Worm (Caenorhabditis elegans): Measurements from ENCODE around the gene rom-4.

DNA sequence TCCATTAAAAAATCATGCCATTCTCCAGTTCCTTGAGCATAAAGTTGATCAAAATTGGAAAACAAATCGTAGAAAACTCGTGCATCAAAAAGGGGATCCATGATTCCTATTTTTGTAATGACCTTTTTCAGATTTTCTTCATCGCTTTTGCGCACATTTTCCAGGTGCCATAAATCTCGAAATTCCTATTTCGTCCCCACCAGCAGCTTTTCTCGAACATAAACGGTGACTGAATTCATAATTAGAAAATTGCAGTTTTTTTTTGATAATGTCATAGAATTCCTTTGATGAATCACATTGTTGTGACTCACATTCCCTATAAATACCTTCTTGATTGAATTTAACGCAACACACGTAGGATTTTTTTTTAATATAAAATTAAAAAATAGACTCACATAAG is 34.9 kb downstream of the rom-4 start, which contains the start of gene nhr-229:
- no peak for TF ChIP-seq nhr-237 (tag; optimal IDR thresholded peaks at IDR 0.05)
- no peak for TF ChIP-seq unc-39 (tag; optimal IDR thresholded peaks at IDR 0.05)
- no peak for TF ChIP-seq ztf-11 (tag; optimal IDR thresholded peaks at IDR 0.05)
- TF ChIP-seq nhr-11 (tag; optimal IDR thresholded peaks at IDR 0.05), result no peak
- TF ChIP-seq lin-39 (tag; optimal IDR thresholded peaks at IDR 0.05), result no peak
- TF ChIP-seq lir-3 (tag; optimal IDR thresholded peaks at IDR 0.05), result no peak
- TF ChIP-seq fkh-10 (GFP tag; optimal IDR thresholded peaks at IDR 0.05), result no peak
- no peak for TF ChIP-seq mdl-1 (tag; optimal IDR thresholded peaks at IDR 0.05)
- TF ChIP-seq unc-62 (GFP tag; optimal IDR thresholded peaks at IDR 0.05 in 1 of 2), result no peak
- TF ChIP-seq unc-62 (tag; optimal IDR thresholded peaks at IDR 0.05), result no peak
- TF ChIP-seq cey-2 (tag; optimal IDR thresholded peaks at IDR 0.05; ENCODE audit: borderline replicate concordance, insufficient read depth), result no peak
